Fruit fly (Drosophila melanogaster) whole organism, embryonic: ENCODE measurements around the gene CG9426.
A peak's percentile ranks its signal among the peaks of the same experiment; 100 is the strongest.

Experiments
- Ada2b ChIP-seq: fragments of 200-800 bp; sonication (Bioruptor generic); IDR thresholded peaks from 2 replicates; pipeline ENCODE4 v1.3.6; 2022; ENCODE audit warnings: missing biosample characterization, missing genetic modification characterization
- Awh ChIP-seq: fragments of 200-800 bp; sonication (Bioruptor generic); IDR thresholded peaks from 2 replicates; pipeline ENCODE4, ENCODE4 v1.3.6; 2022; ENCODE audit warnings: missing biosample characterization, missing genetic modification characterization
- CG10267 ChIP-seq: fragments of 200-800 bp; sonication (Bioruptor generic); optimal IDR thresholded peaks from 2 replicates; lab custom pipeline; 2018; ENCODE audit warnings: missing biosample characterization, mild to moderate bottlenecking, missing genetic modification characterization, moderate library complexity
- CG10654 ChIP-seq: fragments of 200-800 bp; sonication (Bioruptor generic); optimal IDR thresholded peaks from 2 replicates; lab custom pipeline; 2016; ENCODE audit warnings: missing biosample characterization, missing genetic modification characterization
- CG10959 ChIP-seq: fragments of 200-800 bp; sonication (Bioruptor generic); IDR thresholded peaks from 2 replicates; pipeline ENCODE4 v1.3.6; 2022; ENCODE audit warnings: missing biosample characterization, missing genetic modification characterization
- CG13894 ChIP-seq: fragments of 200-800 bp; sonication (Bioruptor generic); optimal IDR thresholded peaks from 3 replicates; lab custom pipeline; 2018; ENCODE audit warnings: missing biosample characterization, mild to moderate bottlenecking, missing genetic modification characterization, moderate library complexity
- CG14050 ChIP-seq: fragments of 200-800 bp; sonication (Bioruptor generic); IDR thresholded peaks from 3 replicates; pipeline ENCODE4 v1.3.6; 2022; ENCODE audit warnings: missing biosample characterization, missing genetic modification characterization
- CG15269 ChIP-seq: fragments of 200-800 bp; sonication (Bioruptor generic); optimal IDR thresholded peaks from 2 replicates; lab custom pipeline; 2018; ENCODE audit warnings: missing biosample characterization, mild to moderate bottlenecking, missing genetic modification characterization, moderate library complexity
- CG1602 ChIP-seq: fragments of 200-800 bp; sonication (Bioruptor generic); optimal IDR thresholded peaks from 3 replicates; lab custom pipeline; 2016; ENCODE audit warnings: missing biosample characterization, missing genetic modification characterization
- CG16863 ChIP-seq: fragments of 200-800 bp; sonication (Bioruptor generic); optimal IDR thresholded peaks from 3 replicates; lab custom pipeline; 2016; ENCODE audit warnings: missing biosample characterization, missing genetic modification characterization
- CG17802 ChIP-seq: fragments of 200-800 bp; sonication (Bioruptor generic); optimal IDR thresholded peaks from 2 replicates; lab custom pipeline; 2018; ENCODE audit warnings: missing biosample characterization, mild to moderate bottlenecking, missing genetic modification characterization, moderate library complexity
- CG18764 ChIP-seq: fragments of 200-800 bp; sonication (Bioruptor generic); optimal IDR thresholded peaks from 3 replicates; lab custom pipeline; 2016; ENCODE audit warnings: missing biosample characterization, missing genetic modification characterization
- CG2116 ChIP-seq: fragments of 200-800 bp; sonication (Bioruptor generic); optimal IDR thresholded peaks from 3 replicates; lab custom pipeline; 2018; ENCODE audit warnings: missing biosample characterization, mild to moderate bottlenecking, missing genetic modification characterization
- CG3995 ChIP-seq: fragments of 200-800 bp; sonication (Bioruptor generic); optimal IDR thresholded peaks from 3 replicates; lab custom pipeline; 2016; ENCODE audit warnings: missing biosample characterization, missing genetic modification characterization
- CG4404 ChIP-seq: fragments of 200-800 bp; sonication (Bioruptor generic); IDR thresholded peaks from 2 replicates; pipeline ENCODE4 v1.3.6; 2022; ENCODE audit warnings: missing biosample characterization, missing genetic modification characterization
- CG5180 ChIP-seq: fragments of 200-800 bp; sonication (Bioruptor generic); optimal IDR thresholded peaks from 3 replicates; lab custom pipeline; 2017; ENCODE audit warnings: missing biosample characterization, missing genetic modification characterization, mild to moderate bottlenecking, moderate library complexity, missing genetic modification reagents
- CG6654 ChIP-seq: fragments of 200-800 bp; sonication (Bioruptor generic); optimal IDR thresholded peaks from 2 replicates; lab custom pipeline; 2017; ENCODE audit warnings: missing biosample characterization, mild to moderate bottlenecking, missing genetic modification characterization
- CG7556 ChIP-seq: fragments of 200-800 bp; sonication (Bioruptor generic); optimal IDR thresholded peaks from 2 replicates; lab custom pipeline; 2017; ENCODE audit warnings: missing biosample characterization, mild to moderate bottlenecking, missing genetic modification characterization
- CG9797 ChIP-seq: fragments of 200-800 bp; sonication (Bioruptor generic); optimal IDR thresholded peaks from 3 replicates; lab custom pipeline; 2018; ENCODE audit warnings: missing biosample characterization, mild to moderate bottlenecking, missing genetic modification characterization
- CkIIα-i1 ChIP-seq: fragments of 200-800 bp; sonication (Bioruptor generic); IDR thresholded peaks from 2 replicates; pipeline ENCODE4 v1.3.6; 2022; ENCODE audit warnings: missing biosample characterization, missing genetic modification characterization
- Doc2 ChIP-seq: fragments of 200-800 bp; sonication (Bioruptor generic); IDR thresholded peaks from 2 replicates; pipeline ENCODE4 v1.3.6; 2022; ENCODE audit warnings: missing biosample characterization, missing genetic modification characterization
- HHEX ChIP-seq: fragments of 200-800 bp; sonication (Bioruptor generic); optimal IDR thresholded peaks from 3 replicates; lab custom pipeline; 2017; ENCODE audit warnings: missing biosample characterization, mild to moderate bottlenecking, missing genetic modification characterization, missing genetic modification reagents
- NC2α ChIP-seq: fragments of 200-800 bp; sonication (Bioruptor generic); optimal IDR thresholded peaks from 2 replicates; lab custom pipeline; 2016; ENCODE audit warnings: missing biosample characterization, missing genetic modification characterization
- NFAT ChIP-seq: fragments of 200-800 bp; sonication (Bioruptor generic); IDR thresholded peaks from 2 replicates; pipeline ENCODE4 v1.3.6; 2022; ENCODE audit warnings: missing biosample characterization, missing genetic modification characterization
- NK7.1 ChIP-seq: fragments of 200-800 bp; sonication (Bioruptor generic); optimal IDR thresholded peaks from 3 replicates; lab custom pipeline; 2016; ENCODE audit warnings: missing biosample characterization, missing genetic modification characterization
- Nf-YC ChIP-seq: fragments of 200-800 bp; optimal IDR thresholded peaks from 3 replicates; lab custom pipeline; 2019; ENCODE audit warnings: missing biosample characterization, mild to moderate bottlenecking, missing genetic modification characterization, moderate library complexity
- NfI ChIP-seq: fragments of 200-800 bp; sonication (Bioruptor generic); optimal IDR thresholded peaks from 3 replicates; lab custom pipeline; 2018; ENCODE audit warnings: missing biosample characterization, mild to moderate bottlenecking, missing genetic modification characterization, moderate library complexity
- Opbp ChIP-seq: fragments of 200-800 bp; sonication (Bioruptor generic); IDR thresholded peaks from 3 replicates; pipeline ENCODE4 v1.3.6; 2022; ENCODE audit warnings: missing biosample characterization, missing genetic modification characterization; ENCODE audit not compliant: partially characterized antibody
- Optix ChIP-seq: fragments of 200-800 bp; sonication (Bioruptor generic); IDR thresholded peaks from 3 replicates; pipeline ENCODE4 v1.3.6; 2022; ENCODE audit warnings: missing biosample characterization, missing genetic modification characterization
- Pdp1 ChIP-seq, 2 experiments: fragments of 200-800 bp; sonication (Bioruptor generic); optimal IDR thresholded peaks; 3 replicates each; lab custom pipeline; 2016; ENCODE audit warnings: missing biosample characterization in 2 of 2, missing genetic modification characterization in 2 of 2, mild to moderate bottlenecking in 1 of 2, moderate library complexity in 1 of 2
- Spps ChIP-seq: fragments of 200-800 bp; sonication (Bioruptor generic); optimal IDR thresholded peaks from 2 replicates; lab custom pipeline; 2018; ENCODE audit warnings: missing biosample characterization, mild to moderate bottlenecking, missing genetic modification characterization
- ac ChIP-seq: fragments of 200-800 bp; sonication (Bioruptor generic); optimal IDR thresholded peaks from 3 replicates; lab custom pipeline; 2017; ENCODE audit warnings: missing biosample characterization, mild to moderate bottlenecking, missing genetic modification characterization
- ara ChIP-seq: fragments of 200-800 bp; sonication (Bioruptor generic); IDR thresholded peaks from 2 replicates; pipeline ENCODE4 v1.3.6; 2022; ENCODE audit warnings: missing biosample characterization, missing genetic modification characterization
- btn ChIP-seq: fragments of 200-800 bp; sonication (Bioruptor generic); optimal IDR thresholded peaks from 2 replicates; lab custom pipeline; 2016; ENCODE audit warnings: missing biosample characterization, missing genetic modification characterization
- cato ChIP-seq: fragments of 200-800 bp; sonication (Bioruptor generic); optimal IDR thresholded peaks from 2 replicates; lab custom pipeline; 2016; ENCODE audit warnings: missing biosample characterization, missing genetic modification characterization, borderline replicate concordance
- chn ChIP-seq: fragments of 200-800 bp; sonication (Bioruptor generic); optimal IDR thresholded peaks from 2 replicates; lab custom pipeline; 2016; ENCODE audit warnings: missing biosample characterization, missing genetic modification characterization
- croc ChIP-seq: fragments of 200-800 bp; sonication (Bioruptor generic); conservative IDR thresholded peaks from 3 replicates; pipeline ENCODE4 v1.3.6; 2022; ENCODE audit warnings: missing biosample characterization, missing genetic modification characterization
- da ChIP-seq: fragments of 200-800 bp; sonication (Bioruptor generic); optimal IDR thresholded peaks from 2 replicates; lab custom pipeline; 2016; ENCODE audit warnings: missing biosample characterization, missing genetic modification characterization
- dm ChIP-seq: fragments of 200-800 bp; sonication (Bioruptor generic); optimal IDR thresholded peaks from 3 replicates; lab custom pipeline; 2016; ENCODE audit warnings: missing biosample characterization, missing genetic modification characterization
- fd102C ChIP-seq: fragments of 200-800 bp; sonication (Bioruptor generic); optimal IDR thresholded peaks from 2 replicates; lab custom pipeline; 2018; ENCODE audit warnings: missing biosample characterization, mild to moderate bottlenecking, missing genetic modification characterization, moderate library complexity
- fd3F ChIP-seq: fragments of 200-800 bp; sonication (Bioruptor generic); optimal IDR thresholded peaks from 2 replicates; lab custom pipeline; 2018; ENCODE audit warnings: missing biosample characterization, mild to moderate bottlenecking, missing genetic modification characterization, moderate library complexity
- inv ChIP-seq: fragments of 200-800 bp; sonication (Bioruptor generic); IDR thresholded peaks from 2 replicates; pipeline ENCODE4 v1.3.6; 2022; ENCODE audit warnings: missing biosample characterization, missing genetic modification characterization; ENCODE audit not compliant: partially characterized antibody
- kay ChIP-seq: fragments of 200-800 bp; sonication (Bioruptor generic); optimal IDR thresholded peaks from 2 replicates; lab custom pipeline; 2016; ENCODE audit warnings: missing biosample characterization, missing genetic modification characterization
- mam ChIP-seq: fragments of 200-800 bp; sonication (Bioruptor generic); optimal IDR thresholded peaks from 3 replicates; lab custom pipeline; 2016; ENCODE audit warnings: missing biosample characterization, missing genetic modification characterization
- pum ChIP-seq: fragments of 200-800 bp; sonication (Bioruptor generic); optimal IDR thresholded peaks from 2 replicates; lab custom pipeline; 2016; ENCODE audit warnings: missing biosample characterization, missing genetic modification characterization
- shn ChIP-seq: fragments of 200-800 bp; sonication (Bioruptor generic); optimal IDR thresholded peaks from 3 replicates; lab custom pipeline; 2016; ENCODE audit warnings: missing biosample characterization, missing genetic modification characterization
- slbo ChIP-seq: fragments of 200-800 bp; sonication (Bioruptor generic); IDR thresholded peaks from 2 replicates; pipeline ENCODE4 v1.3.6; 2022; ENCODE audit warnings: missing biosample characterization, missing genetic modification characterization
- tup ChIP-seq: fragments of 200-800 bp; sonication (Bioruptor generic); optimal IDR thresholded peaks from 2 replicates; lab custom pipeline; 2016; ENCODE audit warnings: missing biosample characterization, mild to moderate bottlenecking, missing genetic modification characterization, moderate library complexity
- twi ChIP-seq: fragments of 200-800 bp; optimal IDR thresholded peaks from 2 replicates; lab custom pipeline; 2019; ENCODE audit warnings: missing biosample characterization, mild to moderate bottlenecking, missing genetic modification characterization, moderate library complexity
- unpg ChIP-seq: fragments of 200-800 bp; sonication (Bioruptor generic); optimal IDR thresholded peaks from 3 replicates; lab custom pipeline; 2018; ENCODE audit warnings: missing biosample characterization, mild to moderate bottlenecking, missing genetic modification characterization, moderate library complexity

Gene CG9426

dm6 chr2L:13176701-13177249 lies 42.9 kb downstream of the CG9426 start, which contains the start of the genes Sfmbt and CG5439 (continued):
- TF ChIP-seq inv (GFP tag; lab: Robert Waterston, UW) (peak; percentile 23; the same call in 1 of the 2 replicates), CG10654 (peak; percentile 67), NK7.1 (peak; percentile 52), CG3995 (peak; percentile 100), CG7556 (GFP tag; lab: Kevin White, UChicago) (no peak), fd3F (peak; percentile 59), Spps (peak; percentile 22), dm (GFP tag; lab: Kevin White, UChicago) (peak; percentile 65), btn (GFP tag; lab: Kevin White, UChicago) (peak; percentile 19), NC2α (GFP tag; lab: Kevin White, UChicago) (no peak), ac (GFP tag; lab: Kevin White, UChicago) (peak; percentile 17), croc (GFP tag; lab: Robert Waterston, UW) (peak; percentile 61), CG9797 (GFP tag; lab: Kevin White, UChicago) (peak; percentile 55), cato (GFP tag; lab: Kevin White, UChicago) (peak; percentile 65), CG18764 (peak; percentile 46), CG17802 (tag; lab: Kevin White, UChicago) (peak; percentile 43), twi (peak; percentile 50), slbo (GFP tag; lab: Robert Waterston, UW) (peak; percentile 88), unpg (GFP tag; lab: Kevin White, UChicago) (no peak), CG2116 (GFP tag; lab: Kevin White, UChicago) (peak; percentile 89), NFAT (GFP tag; lab: Robert Waterston, UW) (peak; percentile 73), chn (GFP tag; lab: Kevin White, UChicago) (peak; percentile 71), Ada2b (GFP tag; lab: Robert Waterston, UW) (no peak), CG1602 (GFP tag; lab: Kevin White, UChicago) (peak; percentile 83), Pdp1 (GFP tag; optimal IDR thresholded peaks at IDR 0.05; lab: Kevin White, UChicago) (peak; percentile 57 to 77), HHEX (peak; percentile 72), Optix (GFP tag; lab: Robert Waterston, UW) (0 out of 3 replicates have a peak, but pooled peaks have one; percentile 26), CG14050 (no peak), NfI (GFP tag; lab: Kevin White, UChicago) (peak; percentile 74), fd102C (GFP tag; lab: Kevin White, UChicago) (no peak), CG10959 (0 out of 2 replicates have a peak, but pooled peaks have one; percentile 11), CG6654 (GFP tag; lab: Kevin White, UChicago) (peak; percentile 18), CkIIα-i1 (GFP tag; lab: Robert Waterston, UW) (no peak), CG16863 (GFP tag; lab: Kevin White, UChicago) (peak; percentile 69), pum (GFP tag; lab: Kevin White, UChicago) (peak; percentile 79), Awh (GFP tag; lab: Robert Waterston, UW) (no peak), Nf-YC (no peak), mam (GFP tag; lab: Kevin White, UChicago) (peak; percentile 86), CG15269 (tag; lab: Kevin White, UChicago) (no peak), CG5180 (GFP tag; lab: Kevin White, UChicago) (no peak), da (GFP tag; lab: Kevin White, UChicago) (peak; percentile 56), CG10267 (tag; lab: Kevin White, UChicago) (peak; percentile 97), shn (peak; percentile 83), kay (GFP tag; lab: Kevin White, UChicago) (peak; percentile 91), CG4404 (GFP tag; lab: Robert Waterston, UW) (peak; percentile 49; the same call in 1 of the 2 replicates), Doc2 (no peak), tup (GFP tag; lab: Kevin White, UChicago) (peak; percentile 26), CG13894 (no peak), ara (GFP tag; lab: Robert Waterston, UW) (no peak), Opbp (GFP tag; lab: Robert Waterston, UW) (peak; percentile 66; the same call in 2 of the 3 replicates)
